Fruit fly (Drosophila melanogaster) whole organism, adult: ENCODE data around the gene CG43095.

Experiments
- CG14711 ChIP-seq: fragments of 200-800 bp; sonication (Bioruptor generic); optimal IDR thresholded peaks from 2 replicates; lab custom pipeline; 2018; ENCODE audit warnings: missing biosample characterization, mild to moderate bottlenecking, missing genetic modification characterization, moderate library complexity
- CG5204 ChIP-seq: fragments of 200-800 bp; sonication (Bioruptor generic); optimal IDR thresholded peaks from 2 replicates; lab custom pipeline; 2016; ENCODE audit warnings: missing biosample characterization, missing genetic modification characterization
- CG7045 ChIP-seq: fragments of 200-800 bp; sonication (Bioruptor generic); optimal IDR thresholded peaks from 2 replicates; lab custom pipeline; 2017; ENCODE audit warnings: missing biosample characterization, mild to moderate bottlenecking, missing genetic modification characterization
- Hr96 ChIP-seq: fragments of 200-800 bp; sonication (Bioruptor generic); optimal IDR thresholded peaks from 2 replicates; lab custom pipeline; 2016; ENCODE audit warnings: missing biosample characterization, missing genetic modification characterization
- cic ChIP-seq: fragments of 200-800 bp; sonication (Bioruptor generic); optimal IDR thresholded peaks from 2 replicates; lab custom pipeline; 2017; ENCODE audit warnings: missing biosample characterization, mild to moderate bottlenecking, missing genetic modification characterization, moderate library complexity
- cnc ChIP-seq, 2 experiments: fragments of >200 bp; optimal IDR thresholded peaks; 2 replicates each; lab custom pipeline; 2017
- kay ChIP-seq: fragments of 200-800 bp; sonication (Bioruptor generic); peaks from one replicate; lab custom pipeline; 2016; ENCODE audit warnings: missing biosample characterization, missing genetic modification characterization, borderline replicate concordance
- ovo ChIP-seq: fragments of 200-800 bp; sonication (Bioruptor generic); optimal IDR thresholded peaks from 2 replicates; lab custom pipeline; 2016; ENCODE audit warnings: missing biosample characterization, missing genetic modification characterization
- pad ChIP-seq: fragments of 200-800 bp; sonication (Bioruptor generic); optimal IDR thresholded peaks from 3 replicates; lab custom pipeline; 2017; ENCODE audit warnings: missing biosample characterization, missing genetic modification characterization, mild to moderate bottlenecking, moderate library complexity, missing genetic modification reagents
- tj ChIP-seq: fragments of 200-800 bp; sonication (Bioruptor generic); optimal IDR thresholded peaks from 3 replicates; lab custom pipeline; 2017; ENCODE audit warnings: missing biosample characterization, mild to moderate bottlenecking, missing genetic modification characterization, moderate library complexity

dm6 chr3R:22763587-22763986 lies 8.0 kb downstream of the CG43095 start, which contains the start of gene Nepl14:
- TF ChIP-seq CG14711 (no peak), cnc (optimal IDR thresholded peaks at IDR 0.05; lab: Kevin White, UChicago) (no peak), ovo (GFP tag; lab: Kevin White, UChicago) (no peak), cic (GFP tag; lab: Kevin White, UChicago) (no peak), CG5204 (no peak), CG7045 (GFP tag; lab: Kevin White, UChicago) (no peak), Hr96 (GFP tag; lab: Kevin White, UChicago) (no peak), tj (GFP tag; lab: Kevin White, UChicago) (no peak), kay (GFP tag; lab: Kevin White, UChicago) (no peak), pad (GFP tag; lab: Kevin White, UChicago) (no peak)
